Worm (Caenorhabditis elegans) whole organism, midembryonic: ENCODE results near the gene C28D4.18.
"Not testable (repeated sequence)": the region's sequence is repeated elsewhere in the genome, so short reads cannot be mapped to it uniquely, and the experiment has no call there.

Experiments used
- T22C8.4 ChIP-seq: fragments of 200-800 bp; sonication (Bioruptor generic); IDR thresholded peaks from 2 replicates; pipeline ENCODE4 v1.3.6; 2022; ENCODE audit warnings: missing genetic modification characterization, missing compliant biosample characterization
- cog-1 ChIP-seq: sonication (generic microtip); optimal IDR thresholded peaks from 2 replicates; lab custom pipeline; 2016; ENCODE audit warnings: missing genetic modification characterization, missing compliant biosample characterization
- flt-1 ChIP-seq: fragments of 200-800 bp; sonication (Bioruptor generic); IDR thresholded peaks from 2 replicates; pipeline ENCODE4 v1.3.6; 2022; ENCODE audit warnings: missing genetic modification characterization, missing compliant biosample characterization
- klf-2 ChIP-seq: fragments of 200-800 bp; sonication (Bioruptor generic); conservative IDR thresholded peaks from 2 replicates; pipeline ENCODE4 v1.3.6; 2022; ENCODE audit warnings: missing genetic modification reagents, missing genetic modification characterization, missing compliant biosample characterization
- med-1 ChIP-seq: sonication (generic microtip); optimal IDR thresholded peaks from 2 replicates; lab custom pipeline; 2017; ENCODE audit warnings: missing genetic modification characterization, mild to moderate bottlenecking, missing compliant biosample characterization, antibody characterized with exemption, missing genetic modification reagents; ENCODE audit not compliant: insufficient read depth
- ref-1 ChIP-seq: fragments of 200-800 bp; sonication (Bioruptor generic); conservative IDR thresholded peaks from 2 replicates; pipeline ENCODE4 v1.3.6; 2022; ENCODE audit warnings: missing genetic modification reagents, missing genetic modification characterization, missing compliant biosample characterization
- tab-1 ChIP-seq: fragments of 200-800 bp; sonication (Bioruptor generic); IDR thresholded peaks from 2 replicates; pipeline ENCODE4 v1.3.6; 2022; ENCODE audit warnings: missing genetic modification characterization, missing compliant biosample characterization
- ztf-23 ChIP-seq: fragments of 200-800 bp; sonication (Bioruptor generic); IDR thresholded peaks from 2 replicates; pipeline ENCODE4 v1.3.6; 2022; ENCODE audit warnings: missing genetic modification reagents, missing genetic modification characterization, missing compliant biosample characterization
- ztf-29 ChIP-seq: fragments of 200-800 bp; sonication (Bioruptor generic); IDR thresholded peaks from 2 replicates; pipeline ENCODE4 v1.3.6; 2022; ENCODE audit warnings: missing genetic modification reagents, missing genetic modification characterization, missing compliant biosample characterization

C28D4.18 gene

ce11 chrIV:9734861-9735260 lies 9.8 kb downstream of the C28D4.18 start:
- TF ChIP-seq klf-2 (no peak), flt-1 (GFP tag; lab: Robert Waterston, UW) (no peak), ref-1 (no peak), ztf-29 (GFP tag; lab: Robert Waterston, UW) (no peak), cog-1 (tag; lab: Kevin White, UChicago) (no peak), tab-1 (GFP tag; lab: Robert Waterston, UW) (no peak), ztf-23 (GFP tag; lab: Robert Waterston, UW) (no peak), med-1 (GFP tag; lab: Kevin White, UChicago) (no peak), T22C8.4 (GFP tag; lab: Robert Waterston, UW) (no peak)

- no peak for TF ChIP-seq cog-1 (tag; lab: Kevin White, UChicago)
- no peak for TF ChIP-seq med-1 (GFP tag; lab: Kevin White, UChicago)
- no peak for TF ChIP-seq tab-1 (GFP tag; lab: Robert Waterston, UW)
- TF ChIP-seq ref-1: no peak
- no peak for TF ChIP-seq ztf-23 (GFP tag; lab: Robert Waterston, UW)
Observed at ce11 chrIV:9735750-9736149, 10.7 kb downstream of the C28D4.18 start.

ce11 chrIV:9737204-9737790 lies 12.2 kb downstream of the C28D4.18 start, which contains the start of gene cka-1:
Gene cka-1 (minus strand): TSS chrIV:9737621.
- no peak for TF ChIP-seq ref-1
- TF ChIP-seq ztf-29 (GFP tag; lab: Robert Waterston, UW): no peak
- TF ChIP-seq flt-1 (GFP tag; lab: Robert Waterston, UW): no peak

- TF ChIP-seq flt-1 (GFP tag; lab: Robert Waterston, UW): no peak
- no peak for TF ChIP-seq med-1 (GFP tag; lab: Kevin White, UChicago)
- no peak for TF ChIP-seq ztf-29 (GFP tag; lab: Robert Waterston, UW)
- TF ChIP-seq ref-1: no peak
- TF ChIP-seq ztf-23 (GFP tag; lab: Robert Waterston, UW): no peak
- no peak for TF ChIP-seq klf-2
- TF ChIP-seq tab-1 (GFP tag; lab: Robert Waterston, UW): no peak
- TF ChIP-seq T22C8.4 (GFP tag; lab: Robert Waterston, UW): no peak
- TF ChIP-seq cog-1 (tag; lab: Kevin White, UChicago): no peak
Observed at ce11 chrIV:9738194-9738593, 13.1 kb downstream of the C28D4.18 start, which contains the start of gene C28D4.10. Gene C28D4.10 (plus strand): TSS chrIV:9738494.

- no peak for TF ChIP-seq ref-1
- TF ChIP-seq cog-1 (tag; lab: Kevin White, UChicago): no peak
- TF ChIP-seq tab-1 (GFP tag; lab: Robert Waterston, UW): no peak
- TF ChIP-seq klf-2: no peak
- TF ChIP-seq ztf-23 (GFP tag; lab: Robert Waterston, UW): no peak
- no peak for TF ChIP-seq flt-1 (GFP tag; lab: Robert Waterston, UW)
- TF ChIP-seq ztf-29 (GFP tag; lab: Robert Waterston, UW): no peak
- no peak for TF ChIP-seq med-1 (GFP tag; lab: Kevin White, UChicago)
- no peak for TF ChIP-seq T22C8.4 (GFP tag; lab: Robert Waterston, UW)
Observed at ce11 chrIV:9739001-9739400, 13.9 kb downstream of the C28D4.18 start.

ce11 chrIV:9740851-9741549 lies 15.9 kb downstream of the C28D4.18 start, which contains the start of gene gln-6:
Gene gln-6 (minus strand): TSS chrIV:9740901.
- not testable (repeated sequence) for TF ChIP-seq cog-1 (tag; lab: Kevin White, UChicago); med-1 (GFP tag; lab: Kevin White, UChicago); T22C8.4 (GFP tag; lab: Robert Waterston, UW)

- TF ChIP-seq ref-1: no peak
- no peak for TF ChIP-seq T22C8.4 (GFP tag; lab: Robert Waterston, UW)
- TF ChIP-seq med-1 (GFP tag; lab: Kevin White, UChicago): no peak
- no peak for TF ChIP-seq cog-1 (tag; lab: Kevin White, UChicago)
- no peak for TF ChIP-seq tab-1 (GFP tag; lab: Robert Waterston, UW)
- no peak for TF ChIP-seq klf-2
- no peak for TF ChIP-seq ztf-23 (GFP tag; lab: Robert Waterston, UW)
- no peak for TF ChIP-seq ztf-29 (GFP tag; lab: Robert Waterston, UW)
- TF ChIP-seq flt-1 (GFP tag; lab: Robert Waterston, UW): no peak
Observed at ce11 chrIV:9742883-9743282, 17.8 kb downstream of the C28D4.18 start, which contains the start of gene C28D4.7. Gene C28D4.7 (minus strand): TSS chrIV:9743147.

- TF ChIP-seq ztf-23 (GFP tag; lab: Robert Waterston, UW) (no peak), tab-1 (GFP tag; lab: Robert Waterston, UW) (no peak), flt-1 (GFP tag; lab: Robert Waterston, UW) (no peak), T22C8.4 (GFP tag; lab: Robert Waterston, UW) (no peak), cog-1 (tag; lab: Kevin White, UChicago) (no peak), klf-2 (no peak)
Observed at ce11 chrIV:9744905-9745304, 19.8 kb downstream of the C28D4.18 start, which contains the start of gene C28D4.4. Gene C28D4.4 (minus strand): TSS chrIV:9745005.

- TF ChIP-seq T22C8.4 (GFP tag; lab: Robert Waterston, UW) (no peak), ref-1 (no peak), ztf-29 (GFP tag; lab: Robert Waterston, UW) (no peak), tab-1 (GFP tag; lab: Robert Waterston, UW) (no peak), med-1 (GFP tag; lab: Kevin White, UChicago) (no peak), klf-2 (no peak), cog-1 (tag; lab: Kevin White, UChicago) (no peak), flt-1 (GFP tag; lab: Robert Waterston, UW) (no peak), ztf-23 (GFP tag; lab: Robert Waterston, UW) (no peak)
Observed at ce11 chrIV:9746762-9747161, 21.7 kb downstream of the C28D4.18 start, which contains the start of gene C28D4.5. Gene C28D4.5 (minus strand): TSS chrIV:9746862.
